Fruit fly (Drosophila melanogaster): ENCODE data around the gene CG1889.

CG1889 gene

dm6 chrX:9989154-9989787, 24.2 kb downstream of the CG1889 start, which contains the start of gene CG32694:
TSS of gene CG32694 (plus strand) at chrX:9989690.
- TF ChIP-seq Hnf4 (GFP tag; optimal IDR thresholded peaks at IDR 0.05) (no peak), OdsH (GFP tag; optimal IDR thresholded peaks at IDR 0.05) (no peak), dl (GFP tag; optimal IDR thresholded peaks at IDR 0.05; ENCODE audit: insufficient read depth in 1 of 2, partially characterized antibody in 2 of 2) (no peak), GATAd (GFP tag; optimal IDR thresholded peaks at IDR 0.05) (no peak), Hr78 (GFP tag; optimal IDR thresholded peaks at IDR 0.05) (no peak), br (GFP tag; optimal IDR thresholded peaks at IDR 0.05) (no peak), jim (GFP tag; optimal IDR thresholded peaks at IDR 0.05) (no peak), Dfd (GFP tag; optimal IDR thresholded peaks at IDR 0.05) (no peak), Hr83 (GFP tag; optimal IDR thresholded peaks at IDR 0.05; ENCODE audit: poor library complexity, severe bottlenecking) (no peak), psq (GFP tag; optimal IDR thresholded peaks at IDR 0.05) (no peak), lola (GFP tag; optimal IDR thresholded peaks at IDR 0.05) (no peak), fru (GFP tag; optimal IDR thresholded peaks at IDR 0.05) (no peak), foxo (GFP tag; optimal IDR thresholded peaks at IDR 0.05) (no peak), usp (GFP tag; optimal IDR thresholded peaks at IDR 0.05) (no peak)

dm6 chrX:9991013-9991412, 26.0 kb downstream of the CG1889 start:
- no peak for TF ChIP-seq br (GFP tag; optimal IDR thresholded peaks at IDR 0.05)
- TF ChIP-seq psq (GFP tag; optimal IDR thresholded peaks at IDR 0.05) = peak; percentile 66

dm6 chrX:9992934-9993333, 27.9 kb downstream of the CG1889 start:
- TF ChIP-seq sv (GFP tag; optimal IDR thresholded peaks at IDR 0.05) (no peak), Rel (GFP tag; optimal IDR thresholded peaks at IDR 0.05) (no peak), Rel (tag; optimal IDR thresholded peaks at IDR 0.05) (no peak), ey (GFP tag; optimal IDR thresholded peaks at IDR 0.05) (no peak), Myc (optimal IDR thresholded peaks at IDR 0.05) (no peak), CG9705 (GFP tag; optimal IDR thresholded peaks at IDR 0.05) (no peak), GATAd (GFP tag; optimal IDR thresholded peaks at IDR 0.05) (no peak), Jra (GFP tag; optimal IDR thresholded peaks at IDR 0.05) (no peak), Abd-B (GFP tag; optimal IDR thresholded peaks at IDR 0.05) (no peak), sage (GFP tag; optimal IDR thresholded peaks at IDR 0.05) (no peak), rgr (GFP tag; optimal IDR thresholded peaks at IDR 0.05) (no peak), CG32264 (GFP tag; optimal IDR thresholded peaks at IDR 0.05) (no peak), N (GFP tag; optimal IDR thresholded peaks at IDR 0.05) (no peak), br (GFP tag; optimal IDR thresholded peaks at IDR 0.05) (no peak), woc (GFP tag; optimal IDR thresholded peaks at IDR 0.05) (no peak), CrebA (GFP tag; optimal IDR thresholded peaks at IDR 0.05; ENCODE audit: borderline replicate concordance) (no peak), tai (GFP tag; optimal IDR thresholded peaks at IDR 0.05) (no peak), Hnf4 (GFP tag; optimal IDR thresholded peaks at IDR 0.05) (no peak), usp (GFP tag; optimal IDR thresholded peaks at IDR 0.05) (no peak), fru (GFP tag; optimal IDR thresholded peaks at IDR 0.05) (no peak), Vsx2 (GFP tag; optimal IDR thresholded peaks at IDR 0.05; ENCODE audit: partially characterized antibody) (no peak)

- TF ChIP-seq dmrt93B (GFP tag; optimal IDR thresholded peaks at IDR 0.05) (peak; percentile 9), CG9705 (GFP tag; optimal IDR thresholded peaks at IDR 0.05) (no peak), Myc (optimal IDR thresholded peaks at IDR 0.05) (no peak), ey (GFP tag; optimal IDR thresholded peaks at IDR 0.05) (no peak), Hr78 (GFP tag; optimal IDR thresholded peaks at IDR 0.05) (no peak), GATAd (GFP tag; optimal IDR thresholded peaks at IDR 0.05) (no peak), OdsH (GFP tag; optimal IDR thresholded peaks at IDR 0.05) (no peak), dl (GFP tag; optimal IDR thresholded peaks at IDR 0.05; ENCODE audit: insufficient read depth in 1 of 2, partially characterized antibody in 2 of 2) (no peak), br (GFP tag; optimal IDR thresholded peaks at IDR 0.05) (no peak), sage (GFP tag; optimal IDR thresholded peaks at IDR 0.05) (no peak), lola (GFP tag; optimal IDR thresholded peaks at IDR 0.05) (no peak), Hr83 (GFP tag; optimal IDR thresholded peaks at IDR 0.05; ENCODE audit: poor library complexity, severe bottlenecking) (no peak), h (GFP tag; optimal IDR thresholded peaks at IDR 0.05) (peak; percentile 43), woc (GFP tag; optimal IDR thresholded peaks at IDR 0.05) (peak; percentile 30), jim (GFP tag; optimal IDR thresholded peaks at IDR 0.05) (no peak), Hnf4 (GFP tag; optimal IDR thresholded peaks at IDR 0.05) (no peak), dsf (GFP tag; optimal IDR thresholded peaks at IDR 0.05; ENCODE audit: borderline replicate concordance) (no peak), rgr (GFP tag; optimal IDR thresholded peaks at IDR 0.05) (no peak), Vsx2 (GFP tag; optimal IDR thresholded peaks at IDR 0.05; ENCODE audit: partially characterized antibody) (peak; percentile 4), brk (GFP tag; optimal IDR thresholded peaks at IDR 0.05) (no peak), Dfd (GFP tag; optimal IDR thresholded peaks at IDR 0.05) (no peak), pan (optimal IDR thresholded peaks at IDR 0.05) (no peak), foxo (GFP tag; optimal IDR thresholded peaks at IDR 0.05) (peak in 1 of 2 experiments; percentile 32), Jra (GFP tag; optimal IDR thresholded peaks at IDR 0.05) (no peak), Sp1 (GFP tag; optimal IDR thresholded peaks at IDR 0.05) (no peak), N (GFP tag; optimal IDR thresholded peaks at IDR 0.05) (no peak), Mio (GFP tag; optimal IDR thresholded peaks at IDR 0.05) (no peak), Rel (GFP tag; optimal IDR thresholded peaks at IDR 0.05) (no peak), Rel (tag; optimal IDR thresholded peaks at IDR 0.05) (no peak), CG32264 (GFP tag; optimal IDR thresholded peaks at IDR 0.05) (no peak), psq (GFP tag; optimal IDR thresholded peaks at IDR 0.05) (no peak), Dif (GFP tag; optimal IDR thresholded peaks at IDR 0.05; ENCODE audit: partially characterized antibody) (peak; percentile 10), Abd-B (GFP tag; optimal IDR thresholded peaks at IDR 0.05) (no peak), usp (GFP tag; optimal IDR thresholded peaks at IDR 0.05) (no peak)
Observed at dm6 chrX:9993427-9994218, 28.6 kb downstream of the CG1889 start.

All from whole organism, wandering third instar larva.